Comparison of ENCODE assay signal across 1 fruit fly cellular context in the genomic region with DNA sequence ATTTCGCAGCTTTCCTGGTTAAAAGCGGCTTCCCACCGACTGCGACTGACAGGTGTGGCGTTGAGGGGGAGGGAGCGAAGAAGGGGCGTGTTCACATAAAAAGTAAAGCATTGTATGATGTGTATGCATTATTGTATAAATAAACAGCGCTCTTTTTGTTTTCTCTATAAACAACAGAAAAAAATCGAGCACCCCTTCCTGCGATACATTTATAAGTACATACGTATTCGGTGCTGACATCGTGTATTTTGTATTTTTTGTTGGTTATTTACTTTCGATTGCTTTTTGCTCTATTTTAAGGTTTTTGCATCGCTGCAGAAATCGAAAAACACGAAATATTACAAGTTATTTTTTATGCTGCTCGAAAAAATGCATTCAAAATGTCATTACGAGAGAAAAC.
TF ChIP-seq lines count a peak whose summit lies in the region.

No protein-coding gene starts in this region.

TF ChIP-seq in whole organism, prepupa, 60 proteins besides CTCF, POLR2A, EP300 and RAD21 (continued from another document):
- TF ChIP-seq pdm3 (GFP tag; optimal IDR thresholded peaks at IDR 0.05; lab: Kevin White, UChicago) (no peak), Eip78C (GFP tag; lab: Kevin White, UChicago) (peak; percentile 72), Ets96B (tag; optimal IDR thresholded peaks at IDR 0.05; lab: Kevin White, UChicago) (peak; percentile 5), CG15336 (GFP tag; IDR thresholded peaks at IDR 0.05; lab: Robert Waterston, UW) (0 out of 2 replicates have a peak, but pooled peaks have one; percentile 23), Eip75B (GFP tag; optimal IDR thresholded peaks at IDR 0.05; lab: Kevin White, UChicago) (no peak), CG9139 (GFP tag; optimal IDR thresholded peaks at IDR 0.05; lab: Kevin White, UChicago) (no peak), Blimp-1 (GFP tag; optimal IDR thresholded peaks at IDR 0.05; lab: Kevin White, UChicago) (no peak), OdsH (GFP tag; optimal IDR thresholded peaks at IDR 0.05; lab: Kevin White, UChicago) (no peak), CG1621 (tag; optimal IDR thresholded peaks at IDR 0.05; lab: Kevin White, UChicago) (peak; percentile 20), Met (GFP tag; optimal IDR thresholded peaks at IDR 0.05; lab: Kevin White, UChicago) (peak; percentile 8), CG11762 (GFP tag; optimal IDR thresholded peaks at IDR 0.05; lab: Kevin White, UChicago; ENCODE audit: insufficient read depth) (no peak), dsx (GFP tag; optimal IDR thresholded peaks at IDR 0.05; lab: Kevin White, UChicago; ENCODE audit: poor library complexity, severe bottlenecking) (peak; percentile 16), vri (GFP tag; optimal IDR thresholded peaks at IDR 0.05; lab: Kevin White, UChicago) (no peak), CG6808 (GFP tag; optimal IDR thresholded peaks at IDR 0.05; lab: Kevin White, UChicago) (peak; percentile 39), CG32006 (GFP tag; optimal IDR thresholded peaks at IDR 0.05; lab: Kevin White, UChicago) (no peak), CG3032 (tag; optimal IDR thresholded peaks at IDR 0.05; lab: Kevin White, UChicago) (no peak), fkh (GFP tag; optimal IDR thresholded peaks at IDR 0.05; lab: Kevin White, UChicago) (no peak)
